Worm (Caenorhabditis elegans) whole organism, L1 larva: ENCODE data around the gene C53A3.4.

Experiments
- C16A3.4 ChIP-seq: fragments of 150-350 bp; optimal IDR thresholded peaks from 2 replicates; lab custom pipeline; 2014; ENCODE audit warnings: missing biosample characterization, missing genetic modification characterization
- Y116A8C.19 ChIP-seq: sonication (generic microtip); optimal IDR thresholded peaks from 2 replicates; lab custom pipeline; 2016; ENCODE audit warnings: missing compliant biosample characterization, missing genetic modification characterization, borderline replicate concordance
- aly-2 ChIP-seq: fragments of 150-350 bp; optimal IDR thresholded peaks from 2 replicates; lab custom pipeline; 2014; ENCODE audit warnings: missing biosample characterization, missing genetic modification characterization
- blmp-1 ChIP-seq: fragments of 150-350 bp; optimal IDR thresholded peaks from 2 replicates; lab custom pipeline; 2014; ENCODE audit warnings: missing biosample characterization, missing genetic modification characterization
- ceh-82 ChIP-seq, 3 experiments: fragments of 150-350 bp in 1 of 3; sonication (generic microtip) in 2 of 3; optimal IDR thresholded peaks; 2 replicates each; lab custom pipeline; 2014 to 2017; ENCODE audit warnings: missing biosample characterization in 3 of 3, missing genetic modification characterization in 3 of 3
- ceh-88 ChIP-seq: fragments of 200-800 bp; sonication (Bioruptor generic); IDR thresholded peaks from 2 replicates; pipeline ENCODE4 v1.3.6; 2022; ENCODE audit warnings: missing genetic modification characterization, missing compliant biosample characterization
- dsc-1 ChIP-seq: sonication (generic microtip); optimal IDR thresholded peaks from 2 replicates; lab custom pipeline; 2016; ENCODE audit warnings: mild to moderate bottlenecking, missing genetic modification characterization, missing compliant biosample characterization
- efl-1 ChIP-seq, 4 experiments: fragments of 150-350 bp; optimal IDR thresholded peaks in 3 of 4; peaks in 1 of 4; 1 replicate in 1 of 4; 2 replicates in 3 of 4; lab custom pipeline; 2014; ENCODE audit warnings: missing biosample characterization in 2 of 4, missing genetic modification characterization in 2 of 4, missing genetic modification reagents in 2 of 4
- egl-13 ChIP-seq: sonication (generic microtip); optimal IDR thresholded peaks from 2 replicates; lab custom pipeline; 2016; ENCODE audit warnings: missing genotype, missing genetic modification reagents, missing genetic modification characterization, missing compliant biosample characterization
- elt-3 ChIP-seq, 6 experiments: fragments of 150-350 bp in 1 of 6; sonication (generic microtip); optimal IDR thresholded peaks; 2 replicates each; lab custom pipeline; 2017 to 2018; ENCODE audit warnings: missing biosample characterization in 6 of 6, missing genetic modification characterization in 6 of 6, inconsistent platforms in 1 of 6
- fkh-8 ChIP-seq: sonication (generic microtip); optimal IDR thresholded peaks from 2 replicates; lab custom pipeline; 2016; ENCODE audit warnings: mild to moderate bottlenecking, missing genetic modification characterization, missing compliant biosample characterization
- fos-1 ChIP-seq: fragments of 150-350 bp; optimal IDR thresholded peaks from 2 replicates; lab custom pipeline; 2014; ENCODE audit warnings: missing biosample characterization, missing genetic modification characterization
- grh-1 ChIP-seq: fragments of 200-800 bp; sonication (Bioruptor generic); IDR thresholded peaks from 2 replicates; pipeline ENCODE4 v1.3.6; 2022; ENCODE audit warnings: missing genetic modification reagents, missing genetic modification characterization, missing compliant biosample characterization
- hlh-17 ChIP-seq: fragments of 200-800 bp; sonication (Bioruptor generic); optimal IDR thresholded peaks from 2 replicates; lab custom pipeline; 2018; ENCODE audit warnings: missing genetic modification characterization, mild to moderate bottlenecking, missing compliant biosample characterization, moderate library complexity, borderline replicate concordance
- hlh-4 ChIP-seq: sonication (generic microtip); optimal IDR thresholded peaks from 2 replicates; lab custom pipeline; 2016; ENCODE audit warnings: mild to moderate bottlenecking, missing genetic modification characterization, missing compliant biosample characterization
- irx-1 ChIP-seq: sonication (generic microtip); optimal IDR thresholded peaks from 2 replicates; lab custom pipeline; 2016; ENCODE audit warnings: missing genetic modification characterization, missing compliant biosample characterization
- isw-1 ChIP-seq: fragments of 200-800 bp; sonication (Bioruptor generic); IDR thresholded peaks from 2 replicates; pipeline ENCODE4 v1.3.6; 2022; ENCODE audit warnings: missing genetic modification characterization, missing compliant biosample characterization
- jun-1 ChIP-seq: fragments of 150-350 bp; optimal IDR thresholded peaks from 2 replicates; lab custom pipeline; 2014; ENCODE audit warnings: missing biosample characterization, missing genetic modification reagents, missing genetic modification characterization
- lin-13 ChIP-seq: fragments of 150-350 bp; optimal IDR thresholded peaks from 2 replicates; lab custom pipeline; 2014; ENCODE audit warnings: missing biosample characterization, missing genetic modification reagents, missing genetic modification characterization
- lin-14 ChIP-seq: fragments of 200-800 bp; sonication (Bioruptor generic); optimal IDR thresholded peaks from 2 replicates; lab custom pipeline; 2018; ENCODE audit warnings: mild to moderate bottlenecking, missing genetic modification characterization, moderate library complexity, missing compliant biosample characterization
- lin-15B ChIP-seq: fragments of 150-350 bp; sonication (generic microtip); optimal IDR thresholded peaks from 3 replicates; lab custom pipeline; 2014; ENCODE audit warnings: missing biosample characterization, missing genetic modification characterization
- lin-35 ChIP-seq, 2 experiments: fragments of 150-350 bp; optimal IDR thresholded peaks; 2 replicates each; lab custom pipeline; 2014; ENCODE audit warnings: missing biosample characterization in 2 of 2, missing genetic modification characterization in 2 of 2, missing genetic modification reagents in 2 of 2
- lin-39 ChIP-seq: fragments of 150-350 bp; optimal IDR thresholded peaks from 2 replicates; lab custom pipeline; 2014; ENCODE audit warnings: missing biosample characterization, missing genetic modification reagents, missing genetic modification characterization
- lir-3 ChIP-seq: sonication (generic microtip); optimal IDR thresholded peaks from 2 replicates; lab custom pipeline; 2016; ENCODE audit warnings: mild to moderate bottlenecking, missing genetic modification characterization, moderate library complexity, missing compliant biosample characterization; ENCODE audit not compliant: poor library complexity
- lsy-2 ChIP-seq, 2 experiments: fragments of 150-350 bp; optimal IDR thresholded peaks; 2 replicates each; lab custom pipeline; 2014; ENCODE audit warnings: missing biosample characterization in 2 of 2, missing genetic modification characterization in 2 of 2
- mdl-1 ChIP-seq, 2 experiments: fragments of 150-350 bp; optimal IDR thresholded peaks; 2 replicates each; lab custom pipeline; 2014 to 2017; ENCODE audit warnings: missing biosample characterization in 2 of 2, missing genetic modification characterization in 2 of 2, inconsistent platforms in 1 of 2
- mef-2 ChIP-seq: fragments of 150-350 bp; optimal IDR thresholded peaks from 2 replicates; lab custom pipeline; 2014; ENCODE audit warnings: missing biosample characterization, missing genetic modification characterization
- mep-1 ChIP-seq: fragments of 150-350 bp; optimal IDR thresholded peaks from 2 replicates; lab custom pipeline; 2014; ENCODE audit warnings: missing biosample characterization, missing genetic modification characterization
- nhr-11 ChIP-seq: fragments of 150-350 bp; optimal IDR thresholded peaks from 2 replicates; lab custom pipeline; 2014; ENCODE audit warnings: missing biosample characterization, missing genetic modification characterization
- nhr-12 ChIP-seq: sonication (generic microtip); optimal IDR thresholded peaks from 2 replicates; lab custom pipeline; 2017; ENCODE audit warnings: missing biosample characterization, missing genetic modification characterization
- nhr-19 ChIP-seq: fragments of 200-800 bp; sonication (Bioruptor generic); conservative IDR thresholded peaks from 2 replicates; pipeline ENCODE4 v1.3.6; 2022; ENCODE audit warnings: missing genetic modification characterization, missing compliant biosample characterization
- nhr-20 ChIP-seq: sonication (generic microtip); optimal IDR thresholded peaks from 2 replicates; lab custom pipeline; 2016; ENCODE audit warnings: mild to moderate bottlenecking, missing genetic modification characterization, missing compliant biosample characterization
- nhr-47 ChIP-seq: sonication (generic microtip); optimal IDR thresholded peaks from 2 replicates; lab custom pipeline; 2016; ENCODE audit warnings: mild to moderate bottlenecking, missing genetic modification characterization, moderate library complexity, missing compliant biosample characterization
- nhr-71 ChIP-seq: sonication (generic microtip); optimal IDR thresholded peaks from 2 replicates; lab custom pipeline; 2016; ENCODE audit warnings: mild to moderate bottlenecking, missing genetic modification characterization, moderate library complexity, missing compliant biosample characterization
- nhr-76 ChIP-seq: sonication (generic microtip); optimal IDR thresholded peaks from 2 replicates; lab custom pipeline; 2017; ENCODE audit warnings: missing biosample characterization, missing genetic modification characterization
- nhr-85 ChIP-seq: sonication (generic microtip); peaks from one replicate; lab custom pipeline; 2016; ENCODE audit warnings: missing genetic modification characterization, inconsistent platforms, missing compliant biosample characterization
- nhr-90 ChIP-seq: sonication (generic microtip); optimal IDR thresholded peaks from 2 replicates; lab custom pipeline; 2016; ENCODE audit warnings: mild to moderate bottlenecking, missing genetic modification characterization, missing compliant biosample characterization; ENCODE audit not compliant: poor library complexity
- pqm-1 ChIP-seq: sonication (generic microtip); optimal IDR thresholded peaks from 3 replicates; lab custom pipeline; 2017; ENCODE audit warnings: missing biosample characterization, missing genetic modification characterization
- rnt-1 ChIP-seq: sonication (generic microtip); optimal IDR thresholded peaks from 2 replicates; lab custom pipeline; 2016; ENCODE audit warnings: mild to moderate bottlenecking, missing genetic modification characterization, moderate library complexity, missing compliant biosample characterization
- snu-23 ChIP-seq: sonication (generic microtip); optimal IDR thresholded peaks from 2 replicates; lab custom pipeline; 2016; ENCODE audit warnings: missing genetic modification characterization, missing compliant biosample characterization
- sox-4 ChIP-seq: sonication (generic microtip); optimal IDR thresholded peaks from 2 replicates; lab custom pipeline; 2016; ENCODE audit warnings: missing genetic modification characterization, missing compliant biosample characterization
- swsn-7 ChIP-seq: sonication (generic microtip); optimal IDR thresholded peaks from 2 replicates; lab custom pipeline; 2016; ENCODE audit warnings: missing genetic modification characterization, missing compliant biosample characterization
- unc-130 ChIP-seq: fragments of 150-350 bp; optimal IDR thresholded peaks from 2 replicates; lab custom pipeline; 2017; ENCODE audit warnings: missing biosample characterization, missing genetic modification characterization, inconsistent platforms
- unc-62 ChIP-seq: fragments of 150-350 bp; optimal IDR thresholded peaks from 2 replicates; lab custom pipeline; 2014; ENCODE audit warnings: missing biosample characterization, missing genetic modification reagents, missing genetic modification characterization
- unc-98 ChIP-seq: fragments of 200-800 bp; sonication (Bioruptor generic); IDR thresholded peaks from 2 replicates; pipeline ENCODE4 v1.3.6; 2022; ENCODE audit warnings: missing genetic modification characterization, missing compliant biosample characterization
- vab-15 ChIP-seq: sonication (generic microtip); optimal IDR thresholded peaks from 2 replicates; lab custom pipeline; 2017; ENCODE audit warnings: missing genotype, mild to moderate bottlenecking, missing genetic modification characterization, missing compliant biosample characterization
- xbp-1 ChIP-seq: sonication (generic microtip); optimal IDR thresholded peaks from 2 replicates; lab custom pipeline; 2016; ENCODE audit warnings: missing genetic modification characterization, missing compliant biosample characterization
- zag-1 ChIP-seq: fragments of 150-350 bp; optimal IDR thresholded peaks from 2 replicates; lab custom pipeline; 2014; ENCODE audit warnings: missing biosample characterization, missing genetic modification characterization

Gene C53A3.4

ce11 chrV:5779984-5780383, 21.3 kb upstream of the C53A3.4 start (continued):
- TF ChIP-seq mdl-1 (tag; optimal IDR thresholded peaks at IDR 0.05; lab: Kevin White, UChicago) (peak in 1 of 2 experiments; percentile 22), unc-130 (tag; lab: Kevin White, UChicago) (peak; percentile 48), rnt-1 (tag; lab: Kevin White, UChicago) (peak; percentile 68), lin-39 (tag; lab: Kevin White, UChicago) (no peak), snu-23 (GFP tag; lab: Kevin White, UChicago) (peak; percentile 32), hlh-17 (GFP tag; lab: Kevin White, UChicago) (no peak), hlh-4 (no peak), vab-15 (tag; lab: Kevin White, UChicago) (no peak), sox-4 (tag; lab: Kevin White, UChicago) (no peak), lin-15B (no peak), pqm-1 (tag; lab: Kevin White, UChicago) (no peak), unc-62 (GFP tag; lab: Kevin White, UChicago) (no peak), ceh-88 (GFP tag; lab: Robert Waterston, UW) (no peak), aly-2 (tag; lab: Kevin White, UChicago) (no peak), nhr-12 (tag; lab: Kevin White, UChicago) (no peak), nhr-11 (tag; lab: Kevin White, UChicago) (no peak), fos-1 (tag; lab: Kevin White, UChicago) (no peak), nhr-90 (tag; lab: Kevin White, UChicago) (no peak), elt-3 (tag; optimal IDR thresholded peaks at IDR 0.05; lab: Kevin White, UChicago) (no peak), lir-3 (no peak), egl-13 (tag; lab: Kevin White, UChicago) (no peak), mef-2 (tag; lab: Kevin White, UChicago) (no peak), nhr-76 (tag; lab: Kevin White, UChicago) (no peak), blmp-1 (tag; lab: Kevin White, UChicago) (no peak), irx-1 (no peak), zag-1 (tag; lab: Kevin White, UChicago) (no peak), Y116A8C.19 (no peak), lin-14 (peak; percentile 77)
- TF ChIP-seq, all 84 proteins: peak for 15

- TF ChIP-seq isw-1 (GFP tag; lab: Robert Waterston, UW) (peak; percentile 25; the same call in 1 of the 2 replicates), grh-1 (GFP tag; lab: Robert Waterston, UW) (peak; percentile 57), nhr-19 (GFP tag; lab: Robert Waterston, UW) (peak; percentile 70), nhr-85 (tag; lab: Kevin White, UChicago) (peak; percentile 25)
- TF ChIP-seq, all 84 proteins: peak for 4; not testable (repeated sequence) for 80
These were observed 19.5 kb upstream of the C53A3.4 start for ce11 chrV:5778216-5778615.

ce11 chrV:5776941-5777340, 18.3 kb upstream of the C53A3.4 start, which contains the start of gene F44E7.4:
F44E7.4 (minus strand) TSS chrV:5776953.
- TF ChIP-seq fkh-8 (tag; lab: Kevin White, UChicago) (peak; percentile 27), grh-1 (GFP tag; lab: Robert Waterston, UW) (peak; percentile 85), mdl-1 (tag; optimal IDR thresholded peaks at IDR 0.05; lab: Kevin White, UChicago) (peak in 1 of 2 experiments; percentile 1), lin-35 (GFP tag; optimal IDR thresholded peaks at IDR 0.05; lab: Kevin White, UChicago) (peak; percentile 21 to 39), dsc-1 (tag; lab: Kevin White, UChicago) (peak; percentile 2), mep-1 (tag; lab: Kevin White, UChicago) (peak; percentile 27), nhr-71 (tag; lab: Kevin White, UChicago) (peak; percentile 69), unc-98 (GFP tag; lab: Robert Waterston, UW) (0 out of 2 replicates have a peak, but pooled peaks have one; percentile 25), nhr-20 (tag; lab: Kevin White, UChicago) (peak; percentile 54), rnt-1 (tag; lab: Kevin White, UChicago) (peak; percentile 61), lin-15B (peak; percentile 31), jun-1 (tag; lab: Kevin White, UChicago) (peak; percentile 6), xbp-1 (tag; lab: Kevin White, UChicago) (peak; percentile 61), nhr-85 (tag; lab: Kevin White, UChicago) (peak; percentile 65), lsy-2 (tag; optimal IDR thresholded peaks at IDR 0.05; lab: Kevin White, UChicago) (peak; percentile 37 to 73), lin-13 (GFP tag; lab: Kevin White, UChicago) (peak; percentile 50), nhr-47 (peak; percentile 63), snu-23 (GFP tag; lab: Kevin White, UChicago) (peak; percentile 69), ceh-82 (tag; optimal IDR thresholded peaks at IDR 0.05; lab: Kevin White, UChicago) (peak in 2 of 3 experiments; percentile 28 to 71), swsn-7 (tag; lab: Kevin White, UChicago) (peak; percentile 49), nhr-19 (GFP tag; lab: Robert Waterston, UW) (peak; percentile 96), C16A3.4 (tag; lab: Kevin White, UChicago) (peak; percentile 27), ceh-88 (GFP tag; lab: Robert Waterston, UW) (peak; percentile 87), lin-14 (peak; percentile 71), efl-1 (optimal IDR thresholded peaks at IDR 0.05; lab: Kevin White, UChicago) (peak; percentile 49 to 55), efl-1 (GFP tag; optimal IDR thresholded peaks at IDR 0.05 in 1 of 2; lab: Kevin White, UChicago) (peak in 1 of 2 experiments; percentile 44)
